Worm (Caenorhabditis elegans): ENCODE results near the gene T08D10.4.

DNA sequence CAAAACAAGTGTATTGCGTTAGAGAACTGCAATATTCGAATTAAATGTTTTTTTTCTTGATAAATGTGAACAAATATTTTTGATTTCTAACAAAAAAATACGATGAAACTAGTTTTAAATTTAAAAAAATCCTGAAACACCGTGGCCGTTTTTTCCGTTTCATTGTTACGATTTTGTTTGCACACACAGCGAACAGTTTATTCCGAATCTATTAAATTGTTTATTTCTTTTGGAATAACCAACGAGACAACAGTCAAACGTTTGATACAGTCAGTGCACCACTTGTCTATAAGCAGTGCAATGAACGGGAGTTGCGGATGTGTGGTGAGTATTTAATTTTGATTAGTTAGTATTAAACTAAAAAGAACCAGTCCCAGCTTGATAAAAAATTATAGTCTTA, 36.4 kb downstream of the T08D10.4 start, which contains the start of gene Y62H9A.13:
- TF ChIP-seq ama-1 (optimal IDR thresholded peaks at IDR 0.05) (no peak), hmbx-1 (tag; optimal IDR thresholded peaks at IDR 0.05) (no peak), tra-4 (tag; optimal IDR thresholded peaks at IDR 0.05) (no peak), hnd-1 (tag; optimal IDR thresholded peaks at IDR 0.05) (no peak), F13C5.2 (tag; optimal IDR thresholded peaks at IDR 0.05) (no peak), ceh-13 (GFP tag; optimal IDR thresholded peaks at IDR 0.05) (no peak), hmg-4 (GFP tag; optimal IDR thresholded peaks at IDR 0.05) (no peak), tbx-37 (GFP tag; conservative IDR thresholded peaks at IDR 0.05) (no peak), scrt-1 (GFP tag; IDR thresholded peaks at IDR 0.05) (no peak)
